Worm (Caenorhabditis elegans): ENCODE results near the gene pezo-1.

DNA sequence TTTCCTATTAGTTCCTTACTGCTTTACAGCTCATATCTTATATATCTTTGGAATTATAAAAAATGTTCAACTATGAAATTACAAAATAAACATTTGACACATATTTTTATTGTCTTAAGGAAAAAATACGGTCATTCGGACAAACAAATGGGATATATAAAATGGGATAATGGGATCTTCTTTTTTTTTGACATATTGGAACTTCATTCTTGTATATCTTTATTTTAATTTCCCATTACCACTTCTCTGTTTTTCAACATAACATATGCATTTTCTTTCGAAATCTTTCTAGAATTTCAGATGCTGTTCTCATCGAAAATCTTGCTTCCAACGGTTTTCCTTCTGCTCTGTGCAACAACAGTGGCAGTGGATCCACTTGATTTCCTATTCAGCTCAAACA is 18.5 kb upstream of the pezo-1 start, which contains the start of gene C10C5.7:
- no peak for TF ChIP-seq tra-4 (tag; optimal IDR thresholded peaks at IDR 0.05)
- TF ChIP-seq tbx-11 (GFP tag; IDR thresholded peaks at IDR 0.05), result no peak
- no peak for TF ChIP-seq flt-1 (GFP tag; IDR thresholded peaks at IDR 0.05)
- TF ChIP-seq ama-1 (optimal IDR thresholded peaks at IDR 0.05), result no peak
- no peak for TF ChIP-seq ceh-36 (tag; optimal IDR thresholded peaks at IDR 0.05)
- TF ChIP-seq pes-1 (GFP tag; IDR thresholded peaks at IDR 0.05), result no peak
- no peak for TF ChIP-seq ceh-13 (GFP tag; optimal IDR thresholded peaks at IDR 0.05)
- TF ChIP-seq F13C5.2 (tag; optimal IDR thresholded peaks at IDR 0.05), result no peak
